Fruit fly (Drosophila melanogaster) whole organism, embryonic: Measurements from ENCODE around the gene Dsor1.

Source experiments
- Asciz ChIP-seq: fragments of 200-800 bp; sonication (Bioruptor generic); optimal IDR thresholded peaks from 2 replicates; lab custom pipeline; 2017; ENCODE audit warnings: missing biosample characterization, mild to moderate bottlenecking, missing genetic modification characterization, missing genetic modification reagents
- CG10431 ChIP-seq: fragments of 200-800 bp; sonication (Bioruptor generic); optimal IDR thresholded peaks from 3 replicates; lab custom pipeline; 2018; ENCODE audit warnings: missing biosample characterization, mild to moderate bottlenecking, missing genetic modification characterization
- CG12155 ChIP-seq: fragments of 200-800 bp; sonication (Bioruptor generic); optimal IDR thresholded peaks from 3 replicates; lab custom pipeline; 2016; ENCODE audit warnings: missing biosample characterization, missing genetic modification characterization
- CG14050 ChIP-seq: fragments of 200-800 bp; sonication (Bioruptor generic); IDR thresholded peaks from 3 replicates; pipeline ENCODE4 v1.3.6; 2022; ENCODE audit warnings: missing biosample characterization, missing genetic modification characterization
- CG17186 ChIP-seq: fragments of 200-800 bp; sonication (Bioruptor generic); optimal IDR thresholded peaks from 3 replicates; lab custom pipeline; 2017; ENCODE audit warnings: missing biosample characterization, missing genetic modification reagents, missing genetic modification characterization
- CG31441 ChIP-seq: fragments of 200-800 bp; sonication (Bioruptor generic); IDR thresholded peaks from 2 replicates; pipeline ENCODE4 v1.3.6; 2022; ENCODE audit warnings: missing biosample characterization, missing genetic modification characterization
- exex ChIP-seq: fragments of 200-800 bp; sonication (Bioruptor generic); optimal IDR thresholded peaks from 4 replicates; lab custom pipeline; 2018; ENCODE audit warnings: missing biosample characterization, mild to moderate bottlenecking, missing genetic modification characterization, moderate library complexity
- jing ChIP-seq: fragments of 200-800 bp; sonication (Bioruptor generic); optimal IDR thresholded peaks from 2 replicates; lab custom pipeline; 2018; ENCODE audit warnings: missing biosample characterization, mild to moderate bottlenecking, missing genetic modification characterization
- oc ChIP-seq: fragments of 200-800 bp; sonication (Bioruptor generic); optimal IDR thresholded peaks from 2 replicates; lab custom pipeline; 2018; ENCODE audit warnings: missing biosample characterization, mild to moderate bottlenecking, missing genetic modification characterization, moderate library complexity
- odd ChIP-seq: fragments of 200-800 bp; sonication (Bioruptor generic); optimal IDR thresholded peaks from 2 replicates; lab custom pipeline; 2017; ENCODE audit warnings: missing biosample characterization, mild to moderate bottlenecking, missing genetic modification characterization
- row ChIP-seq: fragments of 200-800 bp; sonication (Bioruptor generic); IDR thresholded peaks from 3 replicates; pipeline ENCODE4 v1.3.6; 2022; ENCODE audit warnings: missing biosample characterization, missing genetic modification characterization

DNA sequence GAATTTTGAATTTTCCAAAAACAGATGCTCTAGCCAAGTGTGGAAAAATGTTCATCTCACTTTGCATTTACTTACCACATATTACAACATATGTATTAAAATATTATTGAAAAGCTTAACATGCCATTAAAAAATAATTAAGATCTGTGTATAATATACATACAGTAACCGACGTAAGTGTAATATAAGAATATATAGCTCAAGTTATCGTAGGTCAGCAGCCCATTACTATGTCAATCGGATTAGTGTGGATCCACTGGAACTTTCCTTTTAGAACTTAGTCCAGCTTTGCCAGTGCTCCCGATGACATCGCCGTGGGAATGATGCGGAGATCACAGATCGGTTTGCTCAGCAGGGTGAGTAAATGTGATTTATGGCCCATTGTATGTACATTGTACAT is 32.6 kb upstream of the Dsor1 start, which contains the start of gene Obp8a:
- TF ChIP-seq CG12155 (GFP tag; lab: Kevin White, UChicago) (no peak), CG31441 (no peak), row (no peak), odd (GFP tag; lab: Kevin White, UChicago) (no peak), jing (no peak), oc (tag; lab: Kevin White, UChicago) (no peak), CG14050 (no peak), Asciz (GFP tag; lab: Kevin White, UChicago) (no peak), CG17186 (GFP tag; lab: Kevin White, UChicago) (no peak), exex (tag; lab: Kevin White, UChicago) (no peak), CG10431 (GFP tag; lab: Kevin White, UChicago) (no peak)
